Worm (Caenorhabditis elegans) whole organism, L2 larva: Measurements from ENCODE around the gene ncs-3.

Source experiments
- C34F6.9 ChIP-seq: fragments of 150-350 bp; optimal IDR thresholded peaks from 2 replicates; lab custom pipeline; 2014; ENCODE audit warnings: missing biosample characterization, missing genetic modification characterization
- R02D3.7 ChIP-seq: fragments of 150-350 bp; optimal IDR thresholded peaks from 2 replicates; lab custom pipeline; 2014; ENCODE audit warnings: missing biosample characterization, missing genetic modification characterization
- Y55F3AM.14 ChIP-seq: fragments of 200-800 bp; sonication (Bioruptor generic); optimal IDR thresholded peaks from 2 replicates; lab custom pipeline; 2018; ENCODE audit warnings: mild to moderate bottlenecking, missing genetic modification characterization, missing compliant biosample characterization
- ZK546.5 ChIP-seq: sonication (generic microtip); optimal IDR thresholded peaks from 2 replicates; lab custom pipeline; 2017; ENCODE audit warnings: missing biosample characterization, missing genetic modification characterization
- alr-1 ChIP-seq: fragments of 150-350 bp; optimal IDR thresholded peaks from 2 replicates; lab custom pipeline; 2014; ENCODE audit warnings: missing biosample characterization, missing genetic modification characterization
- aly-2 ChIP-seq: fragments of 150-350 bp; optimal IDR thresholded peaks from 2 replicates; lab custom pipeline; 2014; ENCODE audit warnings: missing biosample characterization, missing genetic modification characterization
- blmp-1 ChIP-seq: sonication (generic microtip); optimal IDR thresholded peaks from 2 replicates; lab custom pipeline; 2017; ENCODE audit warnings: missing genetic modification characterization, mild to moderate bottlenecking, missing compliant biosample characterization, antibody characterized with exemption, moderate library complexity; ENCODE audit not compliant: insufficient read depth
- ceh-82 ChIP-seq: fragments of 150-350 bp; optimal IDR thresholded peaks from 2 replicates; lab custom pipeline; 2014; ENCODE audit warnings: missing biosample characterization, missing genetic modification characterization
- crh-2 ChIP-seq: sonication (generic microtip); optimal IDR thresholded peaks from 2 replicates; lab custom pipeline; 2017; ENCODE audit warnings: missing biosample characterization, missing genetic modification characterization
- dmd-4 ChIP-seq: sonication (generic microtip); optimal IDR thresholded peaks from 2 replicates; lab custom pipeline; 2017; ENCODE audit warnings: missing biosample characterization, missing genetic modification characterization
- egl-27 ChIP-seq: sonication (generic microtip); optimal IDR thresholded peaks from 3 replicates; lab custom pipeline; 2017; ENCODE audit warnings: missing biosample characterization, missing genetic modification reagents, missing genetic modification characterization
- elt-3 ChIP-seq: sonication (generic microtip); optimal IDR thresholded peaks from 2 replicates; lab custom pipeline; 2017; ENCODE audit warnings: missing biosample characterization, missing genetic modification characterization
- fos-1 ChIP-seq: fragments of 150-350 bp; optimal IDR thresholded peaks from 2 replicates; lab custom pipeline; 2014; ENCODE audit warnings: missing biosample characterization, missing genetic modification characterization
- gmeb-1 ChIP-seq: fragments of 150-350 bp; optimal IDR thresholded peaks from 2 replicates; lab custom pipeline; 2014; ENCODE audit warnings: missing biosample characterization, missing genetic modification characterization
- lin-11 ChIP-seq: fragments of 150-350 bp; sonication (generic microtip); optimal IDR thresholded peaks from 2 replicates; lab custom pipeline; 2014; ENCODE audit warnings: missing biosample characterization, missing genetic modification characterization, inconsistent platforms, mixed read lengths
- lin-13 ChIP-seq: fragments of 150-350 bp; optimal IDR thresholded peaks from 2 replicates; lab custom pipeline; 2014; ENCODE audit warnings: missing biosample characterization, missing genetic modification reagents, missing genetic modification characterization
- lin-39 ChIP-seq: fragments of 150-350 bp; optimal IDR thresholded peaks from 2 replicates; lab custom pipeline; 2014; ENCODE audit warnings: missing biosample characterization, missing genetic modification reagents, missing genetic modification characterization
- lsy-2 ChIP-seq, 2 experiments: fragments of 150-350 bp in 1 of 2; sonication (generic microtip) in 1 of 2; optimal IDR thresholded peaks; 2 replicates each; lab custom pipeline; 2014 to 2017; ENCODE audit warnings: missing biosample characterization in 2 of 2, missing genetic modification characterization in 2 of 2
- mab-5 ChIP-seq: fragments of 150-350 bp; optimal IDR thresholded peaks from 2 replicates; lab custom pipeline; 2014; ENCODE audit warnings: missing biosample characterization, missing genetic modification characterization
- mbf-1 ChIP-seq: sonication (generic microtip); optimal IDR thresholded peaks from 2 replicates; lab custom pipeline; 2017; ENCODE audit warnings: missing biosample characterization, missing genetic modification characterization
- nhr-11 ChIP-seq: fragments of 150-350 bp; optimal IDR thresholded peaks from 2 replicates; lab custom pipeline; 2014; ENCODE audit warnings: missing biosample characterization, missing genetic modification characterization
- nhr-12 ChIP-seq: fragments of 150-350 bp; optimal IDR thresholded peaks from 2 replicates; lab custom pipeline; 2014; ENCODE audit warnings: missing biosample characterization, missing genetic modification characterization
- nhr-129 ChIP-seq: fragments of 150-350 bp; optimal IDR thresholded peaks from 2 replicates; lab custom pipeline; 2014; ENCODE audit warnings: missing biosample characterization, missing genetic modification characterization
- nhr-21 ChIP-seq: fragments of 150-350 bp; optimal IDR thresholded peaks from 2 replicates; lab custom pipeline; 2014; ENCODE audit warnings: missing biosample characterization, missing genetic modification characterization
- nhr-23 ChIP-seq: fragments of 150-350 bp; optimal IDR thresholded peaks from 2 replicates; lab custom pipeline; 2014; ENCODE audit warnings: missing biosample characterization, missing genetic modification reagents, missing genetic modification characterization
- nhr-25 ChIP-seq: fragments of 150-350 bp; sonication (generic microtip); optimal IDR thresholded peaks from 3 replicates; lab custom pipeline; 2014; ENCODE audit warnings: missing biosample characterization, missing genetic modification characterization
- nhr-6 ChIP-seq: fragments of 150-350 bp; optimal IDR thresholded peaks from 2 replicates; lab custom pipeline; 2014; ENCODE audit warnings: missing biosample characterization, missing genetic modification characterization
- nhr-77 ChIP-seq: fragments of 150-350 bp; optimal IDR thresholded peaks from 2 replicates; lab custom pipeline; 2014; ENCODE audit warnings: missing biosample characterization, missing genetic modification characterization
- peb-1 ChIP-seq: fragments of 150-350 bp; optimal IDR thresholded peaks from 2 replicates; lab custom pipeline; 2014; ENCODE audit warnings: missing biosample characterization, missing genetic modification characterization
- sem-4 ChIP-seq: fragments of 150-350 bp; optimal IDR thresholded peaks from 2 replicates; lab custom pipeline; 2014; ENCODE audit warnings: missing biosample characterization, missing genetic modification reagents, missing genetic modification characterization
- skn-1 ChIP-seq: sonication (generic microtip); optimal IDR thresholded peaks from 2 replicates; lab custom pipeline; 2017; ENCODE audit warnings: missing biosample characterization, missing genetic modification characterization
- sma-3 ChIP-seq: sonication (generic microtip); optimal IDR thresholded peaks from 2 replicates; lab custom pipeline; 2016; ENCODE audit warnings: missing genetic modification reagents, missing genetic modification characterization, missing compliant biosample characterization
- sma-9 ChIP-seq, 2 experiments: fragments of 150-350 bp in 1 of 2; sonication (generic microtip) in 1 of 2; optimal IDR thresholded peaks; 2 replicates each; lab custom pipeline; 2014 to 2016; ENCODE audit warnings: missing genetic modification characterization in 2 of 2, mild to moderate bottlenecking in 1 of 2, missing biosample characterization in 1 of 2, missing compliant biosample characterization in 1 of 2, missing genetic modification reagents in 1 of 2, moderate library complexity in 1 of 2
- snpc-4 ChIP-seq: fragments of 150-350 bp; optimal IDR thresholded peaks from 2 replicates; lab custom pipeline; 2014; ENCODE audit warnings: missing biosample characterization, missing genetic modification characterization
- unc-39 ChIP-seq: fragments of 150-350 bp; optimal IDR thresholded peaks from 2 replicates; lab custom pipeline; 2014; ENCODE audit warnings: missing biosample characterization, missing genetic modification characterization
- unc-55 ChIP-seq: fragments of 150-350 bp; sonication (generic microtip); optimal IDR thresholded peaks from 3 replicates; lab custom pipeline; 2014; ENCODE audit warnings: missing biosample characterization, missing genetic modification reagents, missing genetic modification characterization
- unc-62 ChIP-seq: fragments of 150-350 bp; optimal IDR thresholded peaks from 2 replicates; lab custom pipeline; 2014; ENCODE audit warnings: missing biosample characterization, missing genetic modification reagents, missing genetic modification characterization
- zag-1 ChIP-seq: fragments of 150-350 bp; optimal IDR thresholded peaks from 2 replicates; lab custom pipeline; 2014; ENCODE audit warnings: missing biosample characterization, missing genetic modification characterization
- ztf-1 ChIP-seq: fragments of 200-800 bp; sonication (Bioruptor generic); conservative IDR thresholded peaks from 2 replicates; pipeline ENCODE4 v1.3.6; 2022; ENCODE audit warnings: missing genetic modification characterization, missing compliant biosample characterization
- ztf-11 ChIP-seq: sonication (generic microtip); optimal IDR thresholded peaks from 2 replicates; lab custom pipeline; 2017; ENCODE audit warnings: missing biosample characterization, missing genetic modification characterization
- ztf-4 ChIP-seq: fragments of 150-350 bp; optimal IDR thresholded peaks from 2 replicates; lab custom pipeline; 2014; ENCODE audit warnings: missing biosample characterization, missing genetic modification characterization

Gene ncs-3

ce11 chrX:1014708-1015107, 39.2 kb upstream of the ncs-3 start:
- TF ChIP-seq elt-3 (tag; lab: Kevin White, UChicago), result no peak
- no peak for TF ChIP-seq crh-2 (tag; lab: Kevin White, UChicago)
- TF ChIP-seq R02D3.7 (tag; lab: Kevin White, UChicago), result no peak

- no peak for TF ChIP-seq fos-1 (tag; lab: Kevin White, UChicago)
- TF ChIP-seq lin-11, result no peak
- TF ChIP-seq unc-39 (tag; lab: Kevin White, UChicago), result no peak
- TF ChIP-seq dmd-4, result no peak
- no peak for TF ChIP-seq lin-13 (GFP tag; lab: Kevin White, UChicago)
- no peak for TF ChIP-seq skn-1
- no peak for TF ChIP-seq R02D3.7 (tag; lab: Kevin White, UChicago)
- TF ChIP-seq gmeb-1 (tag; lab: Kevin White, UChicago), result no peak
- no peak for TF ChIP-seq unc-55 (GFP tag; lab: Kevin White, UChicago)
- TF ChIP-seq aly-2 (tag; lab: Kevin White, UChicago), result no peak
- no peak for TF ChIP-seq ZK546.5 (tag; lab: Kevin White, UChicago)
- TF ChIP-seq, all 48 proteins: peak for 0
Measured at ce11 chrX:1017456-1017855, 36.4 kb upstream of the ncs-3 start, which contains the start of the genes F55A4.13 and nlf-1. F55A4.13 (minus strand) TSS chrX:1017556. nlf-1 (minus strand) TSS chrX:1017567.

- TF ChIP-seq ztf-11 (tag; lab: Kevin White, UChicago), result no peak
- TF ChIP-seq lsy-2 (tag; optimal IDR thresholded peaks at IDR 0.05; lab: Kevin White, UChicago), result peak; percentile 1 to 53
- no peak for TF ChIP-seq unc-62 (GFP tag; lab: Kevin White, UChicago)
- no peak for TF ChIP-seq Y55F3AM.14 (GFP tag; lab: Kevin White, UChicago)
- TF ChIP-seq crh-2 (tag; lab: Kevin White, UChicago), result peak; percentile 16
- no peak for TF ChIP-seq lin-13 (GFP tag; lab: Kevin White, UChicago)
- no peak for TF ChIP-seq ztf-1 (GFP tag; lab: Robert Waterston, UW)
- peak; percentile 26 for TF ChIP-seq mab-5 (tag; lab: Kevin White, UChicago)
- no peak for TF ChIP-seq nhr-21 (tag; lab: Kevin White, UChicago)
- no peak for TF ChIP-seq unc-55 (GFP tag; lab: Kevin White, UChicago)
- no peak for TF ChIP-seq nhr-77 (tag; lab: Kevin White, UChicago)
- TF ChIP-seq ZK546.5 (tag; lab: Kevin White, UChicago), result no peak
- TF ChIP-seq mbf-1 (tag; lab: Kevin White, UChicago), result no peak
- TF ChIP-seq C34F6.9 (tag; lab: Kevin White, UChicago), result peak; percentile 25
- no peak for TF ChIP-seq dmd-4
- TF ChIP-seq nhr-129 (tag; lab: Kevin White, UChicago), result peak; percentile 19
- no peak for TF ChIP-seq egl-27 (tag; lab: Kevin White, UChicago)
Measured at ce11 chrX:1018586-1018985, 35.3 kb upstream of the ncs-3 start.

ce11 chrX:1021835-1022311, 32.0 kb upstream of the ncs-3 start:
- TF ChIP-seq ztf-4 (tag; lab: Kevin White, UChicago), result no peak
- peak in 1 of 2 experiments; percentile 9 for TF ChIP-seq lsy-2 (tag; optimal IDR thresholded peaks at IDR 0.05; lab: Kevin White, UChicago)
- TF ChIP-seq unc-55 (GFP tag; lab: Kevin White, UChicago), result peak; percentile 74
- TF ChIP-seq mab-5 (tag; lab: Kevin White, UChicago), result peak; percentile 2
- no peak for TF ChIP-seq nhr-11 (tag; lab: Kevin White, UChicago)
- TF ChIP-seq nhr-129 (tag; lab: Kevin White, UChicago), result peak; percentile 68

ce11 chrX:1025010-1025409, 28.9 kb upstream of the ncs-3 start, which contains the start of gene F55A4.3:
F55A4.3 (minus strand) TSS chrX:1025110.
- no peak for TF ChIP-seq skn-1
- no peak for TF ChIP-seq nhr-23 (tag; lab: Kevin White, UChicago)

- TF ChIP-seq unc-62 (GFP tag; lab: Kevin White, UChicago) (no peak), elt-3 (tag; lab: Kevin White, UChicago) (no peak), nhr-12 (no peak), snpc-4 (tag; lab: Kevin White, UChicago) (no peak), sma-3 (GFP tag; lab: Kevin White, UChicago) (peak; percentile 54), nhr-6 (tag; lab: Kevin White, UChicago) (no peak), unc-55 (GFP tag; lab: Kevin White, UChicago) (no peak), alr-1 (no peak), nhr-25 (tag; lab: Kevin White, UChicago) (peak; percentile 77), blmp-1 (no peak), zag-1 (tag; lab: Kevin White, UChicago) (no peak), ceh-82 (no peak), sma-9 (GFP tag; optimal IDR thresholded peaks at IDR 0.05; lab: Kevin White, UChicago) (peak; percentile 44), sma-9 (tag; optimal IDR thresholded peaks at IDR 0.05; lab: Kevin White, UChicago) (no peak), mbf-1 (tag; lab: Kevin White, UChicago) (no peak), lin-13 (GFP tag; lab: Kevin White, UChicago) (no peak), lin-39 (tag; lab: Kevin White, UChicago) (no peak), gmeb-1 (tag; lab: Kevin White, UChicago) (peak; percentile 19), sem-4 (tag; lab: Kevin White, UChicago) (no peak), nhr-11 (tag; lab: Kevin White, UChicago) (no peak), C34F6.9 (tag; lab: Kevin White, UChicago) (no peak), peb-1 (tag; lab: Kevin White, UChicago) (no peak)
Measured at ce11 chrX:1026722-1027121, 27.2 kb upstream of the ncs-3 start.
